Worm (Caenorhabditis elegans) whole organism, young adult: ENCODE results near the gene Y73B6BL.270.
A peak's percentile ranks its signal among the peaks of the same experiment; 100 is the strongest.

ENCODE experiments used
- F10E7.11 ChIP-seq: sonication (generic microtip); optimal IDR thresholded peaks from 2 replicates; lab custom pipeline; 2017; ENCODE audit warnings: mild to moderate bottlenecking, missing genetic modification characterization, moderate library complexity, missing compliant biosample characterization
- T26A5.8 ChIP-seq: sonication (generic microtip); optimal IDR thresholded peaks from 2 replicates; lab custom pipeline; 2016; ENCODE audit warnings: missing genetic modification characterization, missing compliant biosample characterization
- ceh-58 ChIP-seq: fragments of 200-800 bp; sonication (Bioruptor generic); IDR thresholded peaks from 2 replicates; pipeline ENCODE4 v1.3.6; 2022; ENCODE audit warnings: missing genetic modification characterization, missing compliant biosample characterization
- chd-7 ChIP-seq: sonication (generic microtip); optimal IDR thresholded peaks from 2 replicates; lab custom pipeline; 2016; ENCODE audit warnings: mild to moderate bottlenecking, missing genetic modification characterization, moderate library complexity, missing compliant biosample characterization
- ets-4 ChIP-seq: fragments of 200-800 bp; sonication (Bioruptor generic); optimal IDR thresholded peaks from 2 replicates; lab custom pipeline; 2018; ENCODE audit warnings: mild to moderate bottlenecking, missing genetic modification characterization, missing compliant biosample characterization
- lin-35 ChIP-seq, 3 experiments: fragments of 150-350 bp in 2 of 3; sonication (generic microtip) in 1 of 3; optimal IDR thresholded peaks; 2 replicates each; lab custom pipeline; 2014 to 2018; ENCODE audit warnings: missing biosample characterization in 3 of 3, missing genetic modification characterization in 3 of 3, missing genetic modification reagents in 3 of 3
- madf-6 ChIP-seq: fragments of 200-800 bp; sonication (Bioruptor generic); IDR thresholded peaks from 2 replicates; pipeline ENCODE4 v1.3.6; 2022; ENCODE audit warnings: missing genetic modification reagents, missing genetic modification characterization, missing compliant biosample characterization
- nhr-179 ChIP-seq: sonication (generic microtip); optimal IDR thresholded peaks from 2 replicates; lab custom pipeline; 2016; ENCODE audit warnings: mild to moderate bottlenecking, missing genetic modification characterization, missing compliant biosample characterization
- nhr-27 ChIP-seq: fragments of 200-800 bp; sonication (Bioruptor generic); optimal IDR thresholded peaks from 2 replicates; lab custom pipeline; 2018; ENCODE audit warnings: mild to moderate bottlenecking, missing genetic modification characterization, moderate library complexity, missing compliant biosample characterization
- rcor-1 ChIP-seq: fragments of 200-800 bp; sonication (Bioruptor generic); IDR thresholded peaks from 2 replicates; pipeline ENCODE4 v1.3.6; 2022; ENCODE audit warnings: missing genetic modification reagents, missing genetic modification characterization, missing compliant biosample characterization
- snpc-4 ChIP-seq, 5 experiments: fragments of 150-350 bp in 1 of 5; sonication (generic microtip) in 4 of 5; optimal IDR thresholded peaks; 2 replicates each; lab custom pipeline; 2014 to 2018; ENCODE audit warnings: missing genetic modification characterization in 5 of 5, missing biosample characterization in 3 of 5, antibody characterized with exemption in 2 of 5, mild to moderate bottlenecking in 2 of 5, missing compliant biosample characterization in 2 of 5, missing genotype in 2 of 5, moderate library complexity in 2 of 5, missing genetic modification reagents in 1 of 5
- sptf-2 ChIP-seq: fragments of 200-800 bp; sonication (Bioruptor generic); optimal IDR thresholded peaks from 2 replicates; lab custom pipeline; 2018; ENCODE audit warnings: mild to moderate bottlenecking, missing genetic modification characterization, missing compliant biosample characterization
- unc-62 ChIP-seq: fragments of 150-350 bp; optimal IDR thresholded peaks from 2 replicates; lab custom pipeline; 2014; ENCODE audit warnings: missing biosample characterization, missing genetic modification reagents, missing genetic modification characterization
- ztf-6 ChIP-seq: fragments of 200-800 bp; sonication (Bioruptor generic); IDR thresholded peaks from 2 replicates; pipeline ENCODE4 v1.3.6; 2022; ENCODE audit warnings: missing genetic modification reagents, missing genetic modification characterization, missing compliant biosample characterization

DNA sequence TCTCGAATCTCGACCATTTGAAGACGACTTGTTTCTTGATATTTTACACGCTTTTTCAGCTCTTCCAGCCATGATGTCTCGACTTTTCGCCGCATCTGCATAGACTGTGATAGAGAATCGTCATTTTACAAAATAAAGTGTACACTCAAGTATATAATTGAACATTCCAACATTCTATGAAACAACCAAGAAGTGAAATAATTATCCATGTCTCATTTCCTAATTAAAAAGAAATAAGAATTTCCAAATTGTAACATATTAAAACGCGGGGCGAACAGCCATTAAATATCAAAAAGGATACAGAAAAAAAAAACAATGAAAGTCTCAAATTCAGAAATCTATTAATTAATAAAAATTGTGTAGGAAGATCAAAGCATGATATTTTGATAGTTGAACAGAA is 7.8 kb downstream of the Y73B6BL.270 start, which contains the start of gene smg-3:
- TF ChIP-seq T26A5.8 (tag; lab: Kevin White, UChicago) (no peak), ets-4 (GFP tag; lab: Kevin White, UChicago) (no peak), lin-35 (GFP tag; optimal IDR thresholded peaks at IDR 0.05; lab: Kevin White, UChicago) (no peak), ztf-6 (no peak), sptf-2 (GFP tag; lab: Kevin White, UChicago) (no peak), unc-62 (GFP tag; lab: Kevin White, UChicago) (no peak), nhr-179 (tag; lab: Kevin White, UChicago) (no peak), snpc-4 (GFP tag; optimal IDR thresholded peaks at IDR 0.05; lab: Kevin White, UChicago) (no peak), snpc-4 (tag; optimal IDR thresholded peaks at IDR 0.05; lab: Kevin White, UChicago) (peak in 1 of 4 experiments; percentile 65), madf-6 (GFP tag; lab: Robert Waterston, UW) (no peak), nhr-27 (tag; lab: Kevin White, UChicago) (no peak), ceh-58 (no peak), chd-7 (tag; lab: Kevin White, UChicago) (no peak), rcor-1 (GFP tag; lab: Robert Waterston, UW) (no peak), F10E7.11 (no peak)
